Fruit fly (Drosophila melanogaster) whole organism, embryonic: ENCODE measurements around the gene pyd.
A peak's percentile ranks its signal among the peaks of the same experiment; 100 is the strongest.

Experiments
- Ada2b ChIP-seq: fragments of 200-800 bp; sonication (Bioruptor generic); IDR thresholded peaks from 2 replicates; pipeline ENCODE4 v1.3.6; 2022; ENCODE audit warnings: missing biosample characterization, missing genetic modification characterization
- Atf3 ChIP-seq: fragments of 200-800 bp; sonication (Bioruptor generic); optimal IDR thresholded peaks from 3 replicates; lab custom pipeline; 2016; ENCODE audit warnings: missing biosample characterization, missing genetic modification characterization
- Atf6 ChIP-seq: fragments of 200-800 bp; sonication (Bioruptor generic); IDR thresholded peaks from 2 replicates; pipeline ENCODE4 v1.3.6; 2022; ENCODE audit warnings: missing biosample characterization, missing genetic modification characterization
- BEAF-32 ChIP-seq: fragments of 200-800 bp; sonication (Bioruptor generic); optimal IDR thresholded peaks from 3 replicates; lab custom pipeline; 2017; ENCODE audit warnings: missing biosample characterization, missing genetic modification characterization, mild to moderate bottlenecking, moderate library complexity, missing genetic modification reagents
- BtbVII ChIP-seq: fragments of 200-800 bp; sonication (Bioruptor generic); optimal IDR thresholded peaks from 3 replicates; lab custom pipeline; 2017; ENCODE audit warnings: missing biosample characterization, mild to moderate bottlenecking, missing genetic modification characterization
- CG11504 ChIP-seq: fragments of 200-800 bp; sonication (Bioruptor generic); optimal IDR thresholded peaks from 3 replicates; lab custom pipeline; 2019; ENCODE audit warnings: missing biosample characterization, mild to moderate bottlenecking, missing genetic modification characterization, moderate library complexity
- CG12155 ChIP-seq: fragments of 200-800 bp; sonication (Bioruptor generic); optimal IDR thresholded peaks from 3 replicates; lab custom pipeline; 2016; ENCODE audit warnings: missing biosample characterization, missing genetic modification characterization
- CG1233 ChIP-seq: fragments of 200-800 bp; sonication (Bioruptor generic); optimal IDR thresholded peaks from 4 replicates; lab custom pipeline; 2018; ENCODE audit warnings: missing biosample characterization, mild to moderate bottlenecking, missing genetic modification characterization
- CG14667 ChIP-seq: fragments of 200-800 bp; sonication (Bioruptor generic); IDR thresholded peaks from 2 replicates; pipeline ENCODE4 v1.3.6; 2022; ENCODE audit warnings: missing biosample characterization, missing genetic modification characterization
- CG1647 ChIP-seq: fragments of 200-800 bp; sonication (Bioruptor generic); optimal IDR thresholded peaks from 3 replicates; lab custom pipeline; 2016; ENCODE audit warnings: missing biosample characterization, missing genetic modification characterization
- CG18476 ChIP-seq: fragments of 200-800 bp; sonication (Bioruptor generic); optimal IDR thresholded peaks from 2 replicates; lab custom pipeline; 2016; ENCODE audit warnings: missing biosample characterization, mild to moderate bottlenecking, missing genetic modification characterization
- CG2889 ChIP-seq: fragments of 200-800 bp; sonication (Bioruptor generic); IDR thresholded peaks from 3 replicates; pipeline ENCODE4 v1.3.6; 2022; ENCODE audit warnings: missing biosample characterization, missing genetic modification characterization
- CG32772 ChIP-seq: fragments of 200-800 bp; sonication (Bioruptor generic); IDR thresholded peaks from 2 replicates; pipeline ENCODE4 v1.3.6; 2022; ENCODE audit warnings: missing biosample characterization, missing genetic modification characterization
- CG4282 ChIP-seq: fragments of 200-800 bp; sonication (Bioruptor generic); optimal IDR thresholded peaks from 2 replicates; lab custom pipeline; 2016; ENCODE audit warnings: missing biosample characterization, missing genetic modification characterization
- CG4854 ChIP-seq: fragments of 200-800 bp; sonication (Bioruptor generic); optimal IDR thresholded peaks from 2 replicates; lab custom pipeline; 2016; ENCODE audit warnings: missing biosample characterization, missing genetic modification characterization, inconsistent platforms
- CG6791 ChIP-seq: fragments of 200-800 bp; sonication (Bioruptor generic); IDR thresholded peaks from 3 replicates; pipeline ENCODE4 v1.3.6; 2022; ENCODE audit warnings: missing biosample characterization, missing genetic modification characterization; ENCODE audit not compliant: partially characterized antibody
- CG9797 ChIP-seq: fragments of 200-800 bp; sonication (Bioruptor generic); optimal IDR thresholded peaks from 3 replicates; lab custom pipeline; 2018; ENCODE audit warnings: missing biosample characterization, mild to moderate bottlenecking, missing genetic modification characterization
- CG9817 ChIP-seq: fragments of 200-800 bp; sonication (Bioruptor generic); optimal IDR thresholded peaks from 2 replicates; lab custom pipeline; 2018; ENCODE audit warnings: missing biosample characterization, mild to moderate bottlenecking, missing genetic modification characterization, moderate library complexity
- CTCF ChIP-seq: fragments of 200-800 bp; sonication (Bioruptor generic); optimal IDR thresholded peaks from 2 replicates; lab custom pipeline; 2017; ENCODE audit warnings: missing biosample characterization, mild to moderate bottlenecking, missing genetic modification characterization, moderate library complexity
- E2f2 ChIP-seq: fragments of 200-800 bp; sonication (Bioruptor generic); IDR thresholded peaks from 2 replicates; pipeline ENCODE4 v1.3.6; 2022; ENCODE audit warnings: missing biosample characterization, missing genetic modification characterization
- Elba2 ChIP-seq: fragments of 200-800 bp; sonication (Bioruptor generic); optimal IDR thresholded peaks from 3 replicates; lab custom pipeline; 2016; ENCODE audit warnings: missing biosample characterization, missing genetic modification characterization
- HmgZ ChIP-seq: fragments of 200-800 bp; sonication (Bioruptor generic); optimal IDR thresholded peaks from 2 replicates; lab custom pipeline; 2018; ENCODE audit warnings: missing biosample characterization, mild to moderate bottlenecking, missing genetic modification characterization
- Hmx ChIP-seq: fragments of 200-800 bp; sonication (Bioruptor generic); optimal IDR thresholded peaks from 2 replicates; lab custom pipeline; 2016; ENCODE audit warnings: missing biosample characterization, missing genetic modification characterization
- Hr39 ChIP-seq: fragments of >200 bp; optimal IDR thresholded peaks from 2 replicates; lab custom pipeline; 2017
- Hsf ChIP-seq: fragments of 200-800 bp; sonication (Bioruptor generic); optimal IDR thresholded peaks from 3 replicates; lab custom pipeline; 2016; ENCODE audit warnings: missing biosample characterization, missing genetic modification characterization
- Lpt ChIP-seq: fragments of >200 bp; optimal IDR thresholded peaks from 2 replicates; lab custom pipeline; 2018; ENCODE audit warnings: missing biosample characterization, missing genetic modification characterization
- MESR4 ChIP-seq: fragments of 200-800 bp; sonication (Bioruptor generic); optimal IDR thresholded peaks from 2 replicates; lab custom pipeline; 2018; ENCODE audit warnings: missing biosample characterization, mild to moderate bottlenecking, missing genetic modification characterization, moderate library complexity
- Mes4 ChIP-seq: fragments of 200-800 bp; sonication (Bioruptor generic); optimal IDR thresholded peaks from 2 replicates; lab custom pipeline; 2016; ENCODE audit warnings: missing biosample characterization, missing genetic modification characterization
- Scr ChIP-seq: fragments of 200-800 bp; sonication (Bioruptor generic); IDR thresholded peaks from 2 replicates; pipeline ENCODE4 v1.3.6; 2022; ENCODE audit warnings: missing biosample characterization, missing genetic modification characterization; ENCODE audit not compliant: partially characterized antibody
- TFAM ChIP-seq: fragments of 200-800 bp; sonication (Bioruptor generic); optimal IDR thresholded peaks from 2 replicates; lab custom pipeline; 2017; ENCODE audit warnings: missing biosample characterization, missing genetic modification characterization, inconsistent platforms
- ac ChIP-seq: fragments of 200-800 bp; sonication (Bioruptor generic); optimal IDR thresholded peaks from 3 replicates; lab custom pipeline; 2017; ENCODE audit warnings: missing biosample characterization, mild to moderate bottlenecking, missing genetic modification characterization
- bsh ChIP-seq, 2 experiments: fragments of 200-800 bp; sonication (Bioruptor generic); optimal IDR thresholded peaks; 2 replicates each; lab custom pipeline; 2017 to 2018; ENCODE audit warnings: mild to moderate bottlenecking in 2 of 2, missing biosample characterization in 2 of 2, missing genetic modification characterization in 2 of 2, moderate library complexity in 1 of 2
- cato ChIP-seq: fragments of 200-800 bp; sonication (Bioruptor generic); optimal IDR thresholded peaks from 2 replicates; lab custom pipeline; 2016; ENCODE audit warnings: missing biosample characterization, missing genetic modification characterization, borderline replicate concordance
- chinmo ChIP-seq: fragments of 200-800 bp; sonication (Bioruptor generic); IDR thresholded peaks from 4 replicates; pipeline ENCODE4 v1.3.6; 2022; ENCODE audit warnings: missing biosample characterization, missing genetic modification characterization; ENCODE audit not compliant: partially characterized antibody
- grau ChIP-seq: fragments of 200-800 bp; optimal IDR thresholded peaks from 3 replicates; lab custom pipeline; 2019; ENCODE audit warnings: missing biosample characterization, mild to moderate bottlenecking, missing genetic modification characterization, moderate library complexity
- ham ChIP-seq: fragments of 200-800 bp; sonication (Bioruptor generic); IDR thresholded peaks from 2 replicates; pipeline ENCODE4 v1.3.6; 2022; ENCODE audit warnings: missing biosample characterization, missing genetic modification characterization
- hb ChIP-seq: fragments of 200-800 bp; sonication (Bioruptor generic); IDR thresholded peaks from 3 replicates; pipeline ENCODE4 v1.3.6; 2022; ENCODE audit warnings: missing biosample characterization, missing genetic modification characterization; ENCODE audit not compliant: partially characterized antibody
- jumu ChIP-seq: fragments of 200-800 bp; sonication (Bioruptor generic); optimal IDR thresholded peaks from 3 replicates; lab custom pipeline; 2016; ENCODE audit warnings: missing biosample characterization, missing genetic modification characterization
- klu ChIP-seq: fragments of 200-800 bp; sonication (Bioruptor generic); IDR thresholded peaks from 2 replicates; pipeline ENCODE4 v1.3.6; 2022; ENCODE audit warnings: missing biosample characterization, missing genetic modification characterization
- lilli ChIP-seq: fragments of 200-800 bp; sonication (Bioruptor generic); optimal IDR thresholded peaks from 3 replicates; lab custom pipeline; 2016; ENCODE audit warnings: missing biosample characterization, missing genetic modification characterization
- lov ChIP-seq, 2 experiments: fragments of 200-800 bp in 1 of 2; fragments of >200 bp in 1 of 2; sonication (Bioruptor generic) in 1 of 2; IDR thresholded peaks in 1 of 2; optimal IDR thresholded peaks in 1 of 2; 2 replicates in 1 of 2; 3 replicates in 1 of 2; pipeline versions ENCODE4 v1.3.6 to Lab custom; 2017 to 2022; ENCODE audit warnings: missing biosample characterization in 1 of 2, missing genetic modification characterization in 1 of 2
- nerfin-1 ChIP-seq: fragments of 200-800 bp; sonication (Bioruptor generic); optimal IDR thresholded peaks from 3 replicates; lab custom pipeline; 2019; ENCODE audit warnings: missing biosample characterization, mild to moderate bottlenecking, missing genetic modification characterization, moderate library complexity
- onecut ChIP-seq: fragments of 200-800 bp; sonication (Bioruptor generic); IDR thresholded peaks from 2 replicates; pipeline ENCODE4 v1.3.6; 2022; ENCODE audit warnings: missing biosample characterization, missing genetic modification characterization
- p53 ChIP-seq: fragments of 200-800 bp; sonication (Bioruptor generic); optimal IDR thresholded peaks from 2 replicates; lab custom pipeline; 2016; ENCODE audit warnings: missing biosample characterization, missing genetic modification characterization
- pho ChIP-seq: fragments of 200-800 bp; sonication (Bioruptor generic); optimal IDR thresholded peaks from 2 replicates; lab custom pipeline; 2016; ENCODE audit warnings: missing biosample characterization, missing genetic modification characterization
- run ChIP-seq: fragments of 200-800 bp; sonication (Bioruptor generic); optimal IDR thresholded peaks from 3 replicates; lab custom pipeline; 2018; ENCODE audit warnings: missing biosample characterization, mild to moderate bottlenecking, missing genetic modification characterization
- slou ChIP-seq: fragments of 200-800 bp; sonication (Bioruptor generic); optimal IDR thresholded peaks from 3 replicates; lab custom pipeline; 2016; ENCODE audit warnings: missing biosample characterization, missing genetic modification characterization
- sqz ChIP-seq: fragments of 200-800 bp; sonication (Bioruptor generic); optimal IDR thresholded peaks from 3 replicates; lab custom pipeline; 2018; ENCODE audit warnings: missing biosample characterization, mild to moderate bottlenecking, missing genetic modification characterization
- ssp ChIP-seq: fragments of 200-800 bp; sonication (Bioruptor generic); IDR thresholded peaks from 2 replicates; pipeline ENCODE4 v1.3.6; 2022; ENCODE audit warnings: missing biosample characterization, missing genetic modification characterization
- twi ChIP-seq: fragments of 200-800 bp; optimal IDR thresholded peaks from 2 replicates; lab custom pipeline; 2019; ENCODE audit warnings: missing biosample characterization, mild to moderate bottlenecking, missing genetic modification characterization, moderate library complexity
- vfl ChIP-seq: fragments of 200-800 bp; sonication (Bioruptor generic); optimal IDR thresholded peaks from 2 replicates; lab custom pipeline; 2016; ENCODE audit warnings: missing biosample characterization, missing genetic modification characterization
- zf30C ChIP-seq: fragments of 200-800 bp; sonication (Bioruptor generic); optimal IDR thresholded peaks from 3 replicates; lab custom pipeline; 2018; ENCODE audit warnings: missing biosample characterization, mild to moderate bottlenecking, missing genetic modification characterization

Gene pyd

dm6 chr3R:8819551-8820057 lies 112.1 kb downstream of the pyd start (continued):
- no peak for TF ChIP-seq BtbVII (GFP tag; lab: Kevin White, UChicago)
- TF ChIP-seq bsh (GFP tag; optimal IDR thresholded peaks at IDR 0.05; lab: Kevin White, UChicago), result peak in 1 of 2 experiments; percentile 27
- TF ChIP-seq sqz (GFP tag; lab: Kevin White, UChicago), result peak; percentile 55
- TF ChIP-seq Scr (GFP tag; lab: Robert Waterston, UW), result no peak
- TF ChIP-seq klu (GFP tag; lab: Robert Waterston, UW), result no peak
- no peak for TF ChIP-seq ham (GFP tag; lab: Robert Waterston, UW)
- no peak for TF ChIP-seq hb (GFP tag; lab: Robert Waterston, UW)
- no peak for TF ChIP-seq ssp (GFP tag; lab: Robert Waterston, UW)
- TF ChIP-seq slou (GFP tag; lab: Kevin White, UChicago), result no peak
- no peak for TF ChIP-seq CG4854 (GFP tag; lab: Kevin White, UChicago)
- no peak for TF ChIP-seq twi (tag; lab: Kevin White, UChicago)
- TF ChIP-seq Elba2 (GFP tag; lab: Kevin White, UChicago), result peak; percentile 60
- no peak for TF ChIP-seq nerfin-1 (tag; lab: Kevin White, UChicago)
- TF ChIP-seq CG9817, result no peak
- TF ChIP-seq CG1647 (GFP tag; lab: Kevin White, UChicago), result peak; percentile 54
- TF ChIP-seq CG9797 (GFP tag; lab: Kevin White, UChicago), result no peak
- no peak for TF ChIP-seq Hr39 (lab: Kevin White, UChicago)
- TF ChIP-seq CG6791 (GFP tag; lab: Robert Waterston, UW), result no peak
- TF ChIP-seq CG18476 (GFP tag; lab: Kevin White, UChicago), result peak; percentile 19
- TF ChIP-seq CG11504, result peak; percentile 9
- no peak for TF ChIP-seq MESR4 (GFP tag; lab: Kevin White, UChicago)
- peak; percentile 24; the same call in 1 of the 2 replicates for TF ChIP-seq CG32772
- TF ChIP-seq Atf6 (GFP tag; lab: Robert Waterston, UW), result peak; percentile 69
- TF ChIP-seq onecut (GFP tag; lab: Robert Waterston, UW), result peak; percentile 4; the same call in 1 of the 2 replicates
- no peak for TF ChIP-seq grau
- TF ChIP-seq Hsf (GFP tag; lab: Kevin White, UChicago), result no peak
- TF ChIP-seq zf30C (GFP tag; lab: Kevin White, UChicago), result no peak
- TF ChIP-seq lov (optimal IDR thresholded peaks at IDR 0.05; lab: Kevin White, UChicago), result no peak
- no peak for TF ChIP-seq lov (GFP tag; IDR thresholded peaks at IDR 0.05; lab: Robert Waterston, UW)
- TF ChIP-seq HmgZ, result no peak
- TF ChIP-seq CG1233 (GFP tag; lab: Kevin White, UChicago), result peak; percentile 18
- TF ChIP-seq jumu (GFP tag; lab: Kevin White, UChicago), result no peak
- TF ChIP-seq run (tag; lab: Kevin White, UChicago), result no peak
- no peak for TF ChIP-seq Hmx
- TF ChIP-seq TFAM (GFP tag; lab: Kevin White, UChicago), result no peak
- no peak for TF ChIP-seq pho
- no peak for TF ChIP-seq Mes4 (GFP tag; lab: Kevin White, UChicago)
- no peak for TF ChIP-seq CG2889 (GFP tag; lab: Robert Waterston, UW)
- peak; percentile 19; the same call in 1 of the 2 replicates for TF ChIP-seq E2f2 (GFP tag; lab: Robert Waterston, UW)
- TF ChIP-seq CG4282 (GFP tag; lab: Kevin White, UChicago), result peak; percentile 36
- no peak for TF ChIP-seq CG12155
- TF ChIP-seq BEAF-32 (GFP tag; lab: Kevin White, UChicago), result no peak
- peak; percentile 30 for TF ChIP-seq vfl (GFP tag; lab: Kevin White, UChicago)
- TF ChIP-seq ac, result peak; percentile 29
- peak; percentile 58 for TF ChIP-seq lilli (GFP tag; lab: Kevin White, UChicago)
- no peak for TF ChIP-seq CTCF (GFP tag; lab: Kevin White, UChicago)
- TF ChIP-seq chinmo (GFP tag; lab: Robert Waterston, UW), result peak; percentile 63; the same call in 1 of the 4 replicates
- no peak for TF ChIP-seq Atf3 (GFP tag; lab: Kevin White, UChicago)
- TF ChIP-seq Lpt (GFP tag; lab: Kevin White, UChicago), result no peak
- TF ChIP-seq p53, result no peak
- no peak for TF ChIP-seq Ada2b (GFP tag; lab: Robert Waterston, UW)
- TF ChIP-seq CG14667 (GFP tag; lab: Robert Waterston, UW), result no peak
- no peak for TF ChIP-seq cato (GFP tag; lab: Kevin White, UChicago)
